Worm (Caenorhabditis elegans): Measurements from ENCODE around the gene R102.10.
"Not testable (repeated sequence)": the region's sequence is repeated elsewhere in the genome, so short reads cannot be mapped to it uniquely, and the experiment has no call there.

DNA sequence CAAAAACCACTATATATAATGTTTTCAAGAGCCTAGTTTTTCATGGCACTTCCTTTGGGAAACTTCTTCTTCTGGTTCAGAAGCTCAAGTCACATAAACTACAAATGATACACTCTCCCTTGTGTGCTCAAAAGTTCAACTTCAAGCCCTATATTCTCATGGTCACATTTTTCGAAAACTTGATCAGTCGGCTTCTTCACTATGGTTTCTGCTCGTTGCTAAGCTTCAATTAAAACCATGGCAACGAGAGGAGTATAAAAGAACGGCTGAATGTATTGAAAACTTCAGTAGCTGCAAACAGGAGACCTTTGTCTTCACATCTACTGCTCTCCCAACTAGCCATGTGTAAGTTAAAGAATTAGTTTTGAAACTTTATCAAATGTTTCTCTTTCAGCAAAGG, 18.0 kb upstream of the R102.10 start, which contains the start of gene R102.2:
- TF ChIP-seq daf-12, nhr-77, ZK546.5 (tag; optimal IDR thresholded peaks at IDR 0.05): not testable (repeated sequence)
